Worm (Caenorhabditis elegans) whole organism, early embryonic: ENCODE data around the gene T20B3.14.

Experiments
- F13C5.2 ChIP-seq: sonication (generic microtip); optimal IDR thresholded peaks from 2 replicates; lab custom pipeline; 2017; ENCODE audit warnings: mild to moderate bottlenecking, missing genetic modification characterization, inconsistent platforms, missing compliant biosample characterization
- aly-1 ChIP-seq: sonication (generic microtip); optimal IDR thresholded peaks from 2 replicates; lab custom pipeline; 2016; ENCODE audit warnings: missing genetic modification characterization, missing compliant biosample characterization
- ama-1 ChIP-seq: fragments of 150-350 bp; optimal IDR thresholded peaks from 2 replicates; lab custom pipeline; 2014
- ceh-13 ChIP-seq: fragments of 200-800 bp; sonication (Bioruptor generic); optimal IDR thresholded peaks from 2 replicates; lab custom pipeline; 2018; ENCODE audit warnings: mild to moderate bottlenecking, missing genetic modification characterization, missing compliant biosample characterization
- ets-7 ChIP-seq: sonication (generic microtip); optimal IDR thresholded peaks from 2 replicates; lab custom pipeline; 2016; ENCODE audit warnings: missing genotype, missing genetic modification characterization, missing compliant biosample characterization
- flt-1 ChIP-seq: fragments of 200-800 bp; sonication (Bioruptor generic); IDR thresholded peaks from 2 replicates; pipeline ENCODE4 v1.3.6; 2022; ENCODE audit warnings: missing genetic modification characterization, missing compliant biosample characterization
- hmbx-1 ChIP-seq: sonication (generic microtip); optimal IDR thresholded peaks from 2 replicates; lab custom pipeline; 2016; ENCODE audit warnings: mild to moderate bottlenecking, missing genetic modification characterization, missing compliant biosample characterization
- hmg-4 ChIP-seq: fragments of 200-800 bp; sonication (Bioruptor generic); optimal IDR thresholded peaks from 2 replicates; lab custom pipeline; 2018; ENCODE audit warnings: mild to moderate bottlenecking, missing genetic modification characterization, missing compliant biosample characterization
- hnd-1 ChIP-seq: sonication (generic microtip); optimal IDR thresholded peaks from 2 replicates; lab custom pipeline; 2016; ENCODE audit warnings: missing genetic modification characterization, missing compliant biosample characterization
- scrt-1 ChIP-seq: fragments of 200-800 bp; sonication (Bioruptor generic); IDR thresholded peaks from 2 replicates; pipeline ENCODE4 v1.3.6; 2022; ENCODE audit warnings: missing genetic modification characterization, missing compliant biosample characterization
- tbx-37 ChIP-seq: fragments of 200-800 bp; sonication (Bioruptor generic); conservative IDR thresholded peaks from 2 replicates; pipeline ENCODE4 v1.3.6; 2022; ENCODE audit warnings: missing genetic modification reagents, missing genetic modification characterization, missing compliant biosample characterization
- tra-4 ChIP-seq: sonication (generic microtip); optimal IDR thresholded peaks from 2 replicates; lab custom pipeline; 2017; ENCODE audit warnings: missing genetic modification characterization, missing compliant biosample characterization

- TF ChIP-seq ama-1 (lab: Kevin White, UChicago) (no peak), hmg-4 (GFP tag; lab: Kevin White, UChicago) (no peak), tra-4 (tag; lab: Kevin White, UChicago) (no peak), scrt-1 (no peak), flt-1 (GFP tag; lab: Robert Waterston, UW) (no peak), hmbx-1 (tag; lab: Kevin White, UChicago) (no peak), tbx-37 (GFP tag; lab: Robert Waterston, UW) (no peak), hnd-1 (tag; lab: Kevin White, UChicago) (no peak), ets-7 (no peak), ceh-13 (GFP tag; lab: Kevin White, UChicago) (no peak), aly-1 (tag; lab: Kevin White, UChicago) (no peak), F13C5.2 (tag; lab: Kevin White, UChicago) (no peak)
Observed at ce11 chrV:16834989-16835388, 13.9 kb upstream of the T20B3.14 start, which contains the start of gene tni-3.
